Worm (Caenorhabditis elegans) whole organism, young adult: ENCODE measurements around the gene H03G16.7.

Source experiments
- F49E8.2 ChIP-seq: sonication (generic microtip); optimal IDR thresholded peaks from 3 replicates; lab custom pipeline; 2017; ENCODE audit warnings: missing genetic modification characterization, mild to moderate bottlenecking, missing compliant biosample characterization, antibody characterized with exemption, moderate library complexity; ENCODE audit not compliant: insufficient read depth
- Y67H2A.10 ChIP-seq: fragments of 200-800 bp; sonication (Bioruptor generic); conservative IDR thresholded peaks from 2 replicates; pipeline ENCODE4 v1.3.6; 2022; ENCODE audit warnings: missing genetic modification reagents, missing genetic modification characterization, missing compliant biosample characterization
- Y79H2A.3 ChIP-seq: fragments of 200-800 bp; sonication (Bioruptor generic); conservative IDR thresholded peaks from 2 replicates; pipeline ENCODE4 v1.3.6; 2022; ENCODE audit warnings: missing genetic modification reagents, missing genetic modification characterization, missing compliant biosample characterization
- aptf-3 ChIP-seq: fragments of 200-800 bp; sonication (Bioruptor generic); IDR thresholded peaks from 2 replicates; pipeline ENCODE4 v1.3.6; 2022; ENCODE audit warnings: missing genetic modification characterization, missing compliant biosample characterization
- atf-7 ChIP-seq: sonication (generic microtip); optimal IDR thresholded peaks from 2 replicates; lab custom pipeline; 2017; ENCODE audit warnings: mild to moderate bottlenecking, missing genetic modification characterization, missing compliant biosample characterization
- lin-26 ChIP-seq: fragments of 200-800 bp; sonication (Bioruptor generic); IDR thresholded peaks from 2 replicates; pipeline ENCODE4 v1.3.6; 2022; ENCODE audit warnings: missing genetic modification reagents, missing genetic modification characterization, missing compliant biosample characterization
- mel-28 ChIP-seq: sonication (generic microtip); optimal IDR thresholded peaks from 2 replicates; lab custom pipeline; 2016; ENCODE audit warnings: borderline replicate concordance, mild to moderate bottlenecking, missing genetic modification characterization, missing compliant biosample characterization
- nhr-120 ChIP-seq: fragments of 200-800 bp; sonication (Bioruptor generic); IDR thresholded peaks from 2 replicates; pipeline ENCODE4 v1.3.6; 2022; ENCODE audit warnings: missing genetic modification characterization, missing compliant biosample characterization
- snpc-4 ChIP-seq, 5 experiments: fragments of 150-350 bp in 1 of 5; sonication (generic microtip) in 4 of 5; optimal IDR thresholded peaks; 2 replicates each; lab custom pipeline; 2014 to 2018; ENCODE audit warnings: missing genetic modification characterization in 5 of 5, missing biosample characterization in 3 of 5, antibody characterized with exemption in 2 of 5, mild to moderate bottlenecking in 2 of 5, missing compliant biosample characterization in 2 of 5, missing genotype in 2 of 5, moderate library complexity in 2 of 5, missing genetic modification reagents in 1 of 5
- unc-130 ChIP-seq: sonication (generic microtip); optimal IDR thresholded peaks from 2 replicates; lab custom pipeline; 2016; ENCODE audit warnings: missing genetic modification reagents, missing genetic modification characterization, missing compliant biosample characterization
- unc-62 ChIP-seq: fragments of 150-350 bp; optimal IDR thresholded peaks from 2 replicates; lab custom pipeline; 2014; ENCODE audit warnings: missing biosample characterization, missing genetic modification reagents, missing genetic modification characterization

DNA sequence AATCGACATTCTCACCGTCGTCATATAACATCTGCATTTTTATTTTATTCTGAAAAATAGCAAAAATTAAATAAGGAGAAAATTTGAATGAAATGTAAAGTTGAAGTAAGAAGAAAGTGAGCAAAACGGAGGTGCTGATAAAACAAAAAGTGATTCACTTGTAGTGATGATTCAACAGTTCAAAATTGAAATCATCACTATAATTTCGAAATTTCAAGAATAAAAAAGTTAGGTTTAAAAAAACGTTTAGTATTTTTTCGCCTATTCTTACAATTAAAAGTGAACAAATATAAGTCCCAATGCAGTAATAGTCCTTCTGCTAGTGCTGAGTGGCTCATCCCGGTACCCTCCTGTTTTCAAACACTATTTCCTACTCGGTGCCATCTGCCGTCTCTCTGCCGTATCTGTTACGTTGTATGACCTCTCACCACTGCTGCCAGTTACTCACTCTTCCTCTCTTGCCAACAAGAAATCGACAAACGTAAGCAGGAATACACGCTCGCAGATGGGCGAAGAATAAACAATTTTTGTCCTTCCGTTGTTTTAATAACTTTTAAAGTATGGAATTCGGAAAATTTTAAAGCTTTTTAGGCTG is 44.7 kb upstream of the H03G16.7 start, which contains the start of gene dhhc-1:
- TF ChIP-seq mel-28 (tag; lab: Kevin White, UChicago) (no peak), Y79H2A.3 (GFP tag; lab: Robert Waterston, UW) (no peak), unc-130 (GFP tag; lab: Kevin White, UChicago) (no peak), Y67H2A.10 (GFP tag; lab: Robert Waterston, UW) (no peak), snpc-4 (GFP tag; optimal IDR thresholded peaks at IDR 0.05; lab: Kevin White, UChicago) (no peak), snpc-4 (tag; optimal IDR thresholded peaks at IDR 0.05; lab: Kevin White, UChicago) (no peak), lin-26 (no peak), atf-7 (tag; lab: Kevin White, UChicago) (no peak), F49E8.2 (tag; lab: Kevin White, UChicago) (no peak), aptf-3 (GFP tag; lab: Robert Waterston, UW) (no peak), nhr-120 (GFP tag; lab: Robert Waterston, UW) (no peak), unc-62 (GFP tag; lab: Kevin White, UChicago) (no peak)
